Worm (Caenorhabditis elegans): ENCODE data around the gene C30A5.10.

DNA sequence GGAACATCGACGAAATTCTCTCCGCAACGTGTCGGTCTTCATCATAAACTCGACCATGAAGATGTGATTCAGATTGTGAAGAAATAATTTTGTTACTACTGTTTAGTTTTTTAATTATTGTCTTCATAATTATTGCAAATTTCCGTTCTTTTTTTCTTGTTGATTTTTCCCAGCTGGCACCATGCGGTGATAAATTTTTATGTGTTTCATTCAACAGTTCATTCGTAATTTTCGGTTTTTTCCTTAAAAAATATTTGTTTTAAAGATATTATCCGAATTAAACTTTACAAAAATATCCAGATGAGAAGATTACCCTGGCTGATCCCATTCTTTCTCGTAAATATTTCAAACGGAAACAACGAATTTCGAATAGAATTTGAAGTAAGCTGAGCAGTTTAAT lies 37.4 kb upstream of the C30A5.10 start, which contains the start of gene C02F5.13:
- no peak for TF ChIP-seq elt-1 (tag; optimal IDR thresholded peaks at IDR 0.05)
- no peak for TF ChIP-seq blmp-1 (tag; optimal IDR thresholded peaks at IDR 0.05; ENCODE audit: insufficient read depth)
- no peak for TF ChIP-seq ceh-16 (tag; optimal IDR thresholded peaks at IDR 0.05)
- TF ChIP-seq ztf-11 (tag; optimal IDR thresholded peaks at IDR 0.05), result no peak
- TF ChIP-seq fos-1 (tag; optimal IDR thresholded peaks at IDR 0.05), result no peak
- no peak for TF ChIP-seq mdl-1 (tag; optimal IDR thresholded peaks at IDR 0.05)
- no peak for TF ChIP-seq ztf-1 (GFP tag; conservative IDR thresholded peaks at IDR 0.05)
- TF ChIP-seq lin-13 (GFP tag; optimal IDR thresholded peaks at IDR 0.05), result no peak
- TF ChIP-seq ztf-4 (tag; optimal IDR thresholded peaks at IDR 0.05), result no peak
- no peak for TF ChIP-seq nhr-77 (tag; optimal IDR thresholded peaks at IDR 0.05)
- TF ChIP-seq zag-1 (tag; optimal IDR thresholded peaks at IDR 0.05), result no peak
- TF ChIP-seq ZK546.5 (tag; optimal IDR thresholded peaks at IDR 0.05), result no peak
- no peak for TF ChIP-seq nhr-11 (tag; optimal IDR thresholded peaks at IDR 0.05)
- no peak for TF ChIP-seq nhr-12 (tag; optimal IDR thresholded peaks at IDR 0.05)
